Worm (Caenorhabditis elegans) whole organism, midembryonic: Measurements from ENCODE around the gene ugt-34.

Source experiments
- ref-1 ChIP-seq: fragments of 200-800 bp; sonication (Bioruptor generic); conservative IDR thresholded peaks from 2 replicates; pipeline ENCODE4 v1.3.6; 2022; ENCODE audit warnings: missing genetic modification reagents, missing genetic modification characterization, missing compliant biosample characterization
- ztf-29 ChIP-seq: fragments of 200-800 bp; sonication (Bioruptor generic); IDR thresholded peaks from 2 replicates; pipeline ENCODE4 v1.3.6; 2022; ENCODE audit warnings: missing genetic modification reagents, missing genetic modification characterization, missing compliant biosample characterization

DNA sequence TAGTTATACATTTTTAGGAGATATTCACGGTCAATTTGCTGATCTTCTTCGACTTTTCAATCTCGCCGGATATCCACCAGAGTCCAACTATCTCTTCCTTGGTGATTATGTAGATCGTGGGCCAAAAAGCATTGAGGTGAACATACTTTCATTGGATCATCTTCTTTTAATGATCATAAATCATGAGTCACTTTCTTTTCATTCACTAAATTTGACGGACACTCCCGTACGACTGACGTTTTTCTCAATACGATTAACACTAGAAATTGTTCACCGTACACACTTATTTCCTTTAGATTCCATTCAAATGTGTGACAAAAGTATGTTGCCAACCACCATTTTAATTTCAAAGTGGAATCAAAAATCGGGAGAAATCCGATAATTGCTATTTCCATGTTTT lies 46.1 kb upstream of the ugt-34 start:
- TF ChIP-seq ref-1 (GFP tag; lab: Robert Waterston, UW) (no peak), ztf-29 (GFP tag; lab: Robert Waterston, UW) (no peak)
